Worm (Caenorhabditis elegans): Measurements from ENCODE around the gene frpr-9.

The frpr-9 gene

ce11 chrV:10951655-10952278 lies 40.1 kb upstream of the frpr-9 start, which contains the start of gene F17C11.4:
Gene F17C11.4 (plus strand): TSS chrV:10951860.
- TF ChIP-seq ces-1 (GFP tag; optimal IDR thresholded peaks at IDR 0.05) (peak; percentile 6), pha-4 (tag; optimal IDR thresholded peaks at IDR 0.05) (no peak), unc-39 (tag; optimal IDR thresholded peaks at IDR 0.05) (no peak), unc-120 (tag; optimal IDR thresholded peaks at IDR 0.05; ENCODE audit: poor library complexity, severe bottlenecking) (peak; percentile 14), sptf-1 (tag; optimal IDR thresholded peaks at IDR 0.05) (no peak)

DNA sequence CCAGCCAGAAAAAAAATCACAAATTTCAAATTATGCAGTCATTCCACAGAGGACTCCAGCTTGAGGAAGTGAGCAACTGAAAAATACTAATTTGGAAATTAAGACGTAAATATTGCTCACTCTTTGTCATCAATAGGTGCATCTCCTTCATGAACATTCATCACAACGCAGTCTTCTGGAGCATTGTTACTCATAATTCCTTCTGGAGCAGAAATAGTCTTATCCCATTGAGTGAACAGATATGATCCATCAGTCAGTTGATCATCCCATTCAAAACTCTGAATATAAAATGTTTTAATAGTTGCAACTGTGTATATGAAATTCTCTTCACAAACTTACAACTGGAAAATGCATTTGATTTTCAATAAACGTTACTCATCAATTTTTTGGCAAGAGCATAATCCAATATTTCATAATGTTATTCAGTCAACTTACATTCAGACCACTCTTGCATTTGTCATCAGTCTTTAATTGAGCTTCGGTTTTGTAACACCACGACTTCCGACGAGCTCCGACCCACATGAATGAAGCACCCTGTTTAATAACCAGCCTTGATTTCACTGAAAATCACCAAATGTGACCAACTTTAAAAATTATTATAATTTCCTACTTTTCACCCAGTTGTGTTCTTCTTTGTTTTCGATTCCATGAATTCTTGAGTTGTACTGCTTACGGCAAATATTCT lies 38.3 kb upstream of the frpr-9 start:
- TF ChIP-seq M03D4.4 (tag; optimal IDR thresholded peaks at IDR 0.05) (no peak), nhr-28 (tag; optimal IDR thresholded peaks at IDR 0.05) (no peak), lsy-2 (tag; optimal IDR thresholded peaks at IDR 0.05) (no peak), ham-2 (GFP tag; optimal IDR thresholded peaks at IDR 0.05) (no peak), flh-1 (GFP tag; optimal IDR thresholded peaks at IDR 0.05) (no peak), nhr-2 (tag; optimal IDR thresholded peaks at IDR 0.05) (no peak), nhr-76 (tag; optimal IDR thresholded peaks at IDR 0.05) (no peak), hlh-1 (tag; optimal IDR thresholded peaks at IDR 0.05) (no peak), unc-120 (tag; optimal IDR thresholded peaks at IDR 0.05; ENCODE audit: poor library complexity, severe bottlenecking) (no peak), tbx-8 (GFP tag; optimal IDR thresholded peaks at IDR 0.05) (no peak), elt-3 (tag; optimal IDR thresholded peaks at IDR 0.05) (no peak), ceh-39 (tag; optimal IDR thresholded peaks at IDR 0.05) (no peak), pha-4 (tag; optimal IDR thresholded peaks at IDR 0.05) (no peak), mls-2 (tag; optimal IDR thresholded peaks at IDR 0.05) (no peak), elt-1 (tag; optimal IDR thresholded peaks at IDR 0.05; ENCODE audit: borderline replicate concordance, insufficient read depth) (no peak), cnd-1 (tag; optimal IDR thresholded peaks at IDR 0.05) (no peak), bed-3 (GFP tag; optimal IDR thresholded peaks at IDR 0.05) (no peak), drap-1 (GFP tag; optimal IDR thresholded peaks at IDR 0.05) (no peak), nhr-237 (tag; optimal IDR thresholded peaks at IDR 0.05) (no peak), ceh-43 (GFP tag; optimal IDR thresholded peaks at IDR 0.05) (no peak)

DNA sequence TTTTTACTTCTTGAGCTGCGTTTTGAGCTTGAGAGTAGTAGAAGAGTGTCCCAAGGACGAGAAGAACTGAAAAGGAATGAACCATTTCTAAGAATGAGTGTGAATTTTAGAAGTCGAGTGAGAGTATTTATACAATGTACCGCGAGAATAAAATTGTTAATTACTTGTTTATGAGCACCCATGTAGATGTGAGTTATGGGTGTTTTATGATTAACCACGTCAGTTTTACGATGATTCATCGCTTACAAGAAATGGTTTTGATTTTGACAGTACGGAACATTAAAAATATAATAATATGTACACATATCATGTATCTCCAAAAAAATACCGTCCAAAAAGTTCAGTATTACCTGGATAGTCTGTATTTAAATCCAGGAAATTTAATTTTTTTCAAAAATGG lies 37.6 kb upstream of the frpr-9 start, which contains the start of gene clec-221:
Gene clec-221, minus strand, starts transcription at position 101 of the 400 bp plus-strand sequence.
- no peak for TF ChIP-seq cnd-1 (tag; optimal IDR thresholded peaks at IDR 0.05)
- no peak for TF ChIP-seq pha-4 (tag; optimal IDR thresholded peaks at IDR 0.05)
- TF ChIP-seq ceh-83 (GFP tag; optimal IDR thresholded peaks at IDR 0.05) = no peak
- TF ChIP-seq ztf-11 (tag; optimal IDR thresholded peaks at IDR 0.05) = no peak
- no peak for TF ChIP-seq lin-32 (GFP tag; optimal IDR thresholded peaks at IDR 0.05)
- TF ChIP-seq unc-120 (tag; optimal IDR thresholded peaks at IDR 0.05; ENCODE audit: poor library complexity, severe bottlenecking) = no peak
- TF ChIP-seq M03D4.4 (tag; optimal IDR thresholded peaks at IDR 0.05) = no peak
- no peak for TF ChIP-seq elt-1 (tag; optimal IDR thresholded peaks at IDR 0.05; ENCODE audit: borderline replicate concordance, insufficient read depth)
- TF ChIP-seq bed-3 (GFP tag; optimal IDR thresholded peaks at IDR 0.05) = no peak
- no peak for TF ChIP-seq elt-3 (tag; optimal IDR thresholded peaks at IDR 0.05)
- no peak for TF ChIP-seq unc-62 (GFP tag; optimal IDR thresholded peaks at IDR 0.05)
- no peak for TF ChIP-seq drap-1 (GFP tag; optimal IDR thresholded peaks at IDR 0.05)
- no peak for TF ChIP-seq nhr-28 (tag; optimal IDR thresholded peaks at IDR 0.05)
- no peak for TF ChIP-seq sem-2 (GFP tag; optimal IDR thresholded peaks at IDR 0.05)
- TF ChIP-seq zip-8 (tag; optimal IDR thresholded peaks at IDR 0.05) = no peak
- TF ChIP-seq mep-1 (tag; optimal IDR thresholded peaks at IDR 0.05) = no peak
- TF ChIP-seq ces-1 (GFP tag; optimal IDR thresholded peaks at IDR 0.05) = no peak

DNA sequence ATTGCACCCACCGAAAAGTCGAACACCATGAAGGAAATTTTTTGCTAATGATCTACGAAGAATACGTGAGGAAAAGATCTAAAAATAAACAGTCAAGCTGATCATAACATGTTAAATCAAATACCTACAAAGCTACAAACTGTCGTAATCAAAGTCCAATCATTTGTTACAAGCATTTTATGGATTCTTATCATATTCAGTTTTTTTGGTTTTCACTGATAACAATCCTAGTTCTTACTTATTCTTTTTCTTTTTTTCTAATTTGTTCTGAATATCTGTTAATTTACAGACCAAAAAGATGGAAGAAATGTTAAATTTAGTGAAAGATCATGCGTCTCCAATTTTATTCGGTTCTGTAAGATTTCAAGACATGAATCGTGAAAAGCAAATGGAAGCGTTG lies 37.1 kb upstream of the frpr-9 start, which contains the start of gene F17C11.6:
Gene F17C11.6, plus strand, starts transcription at position 290 of the 400 bp plus-strand sequence.
- no peak for TF ChIP-seq nhr-2 (tag; optimal IDR thresholded peaks at IDR 0.05)
- no peak for TF ChIP-seq sptf-1 (tag; optimal IDR thresholded peaks at IDR 0.05)
- TF ChIP-seq lsy-2 (tag; optimal IDR thresholded peaks at IDR 0.05) = no peak
- TF ChIP-seq nhr-28 (tag; optimal IDR thresholded peaks at IDR 0.05) = no peak
- TF ChIP-seq sem-2 (GFP tag; optimal IDR thresholded peaks at IDR 0.05) = no peak
- TF ChIP-seq lin-13 (tag; optimal IDR thresholded peaks at IDR 0.05) = no peak
- no peak for TF ChIP-seq ces-1 (GFP tag; optimal IDR thresholded peaks at IDR 0.05)
- TF ChIP-seq bed-3 (GFP tag; optimal IDR thresholded peaks at IDR 0.05) = no peak
- TF ChIP-seq zip-8 (tag; optimal IDR thresholded peaks at IDR 0.05) = no peak
- no peak for TF ChIP-seq mab-5 (tag; optimal IDR thresholded peaks at IDR 0.05)
- no peak for TF ChIP-seq ceh-43 (GFP tag; optimal IDR thresholded peaks at IDR 0.05)
- no peak for TF ChIP-seq unc-120 (tag; optimal IDR thresholded peaks at IDR 0.05; ENCODE audit: poor library complexity, severe bottlenecking)

All from whole organism, mixed stage, embryonic.